Worm (Caenorhabditis elegans) whole organism, L1 larva: ENCODE measurements around the gene F19B6.3.
A peak's percentile ranks its signal among the peaks of the same experiment; 100 is the strongest.

ENCODE experiments used
- C16A3.4 ChIP-seq: fragments of 150-350 bp; optimal IDR thresholded peaks from 2 replicates; lab custom pipeline; 2014; ENCODE audit warnings: missing biosample characterization, missing genetic modification characterization
- C34B4.2 ChIP-seq: sonication (generic microtip); optimal IDR thresholded peaks from 2 replicates; lab custom pipeline; 2017; ENCODE audit warnings: mild to moderate bottlenecking, missing genetic modification characterization, missing compliant biosample characterization
- Y116A8C.19 ChIP-seq: sonication (generic microtip); optimal IDR thresholded peaks from 2 replicates; lab custom pipeline; 2016; ENCODE audit warnings: missing compliant biosample characterization, missing genetic modification characterization, borderline replicate concordance
- aly-2 ChIP-seq: fragments of 150-350 bp; optimal IDR thresholded peaks from 2 replicates; lab custom pipeline; 2014; ENCODE audit warnings: missing biosample characterization, missing genetic modification characterization
- ama-1 ChIP-seq: fragments of 150-350 bp; optimal IDR thresholded peaks from 2 replicates; lab custom pipeline; 2014
- blmp-1 ChIP-seq: fragments of 150-350 bp; optimal IDR thresholded peaks from 2 replicates; lab custom pipeline; 2014; ENCODE audit warnings: missing biosample characterization, missing genetic modification characterization
- ceh-63 ChIP-seq: fragments of 200-800 bp; sonication (Bioruptor generic); optimal IDR thresholded peaks from 2 replicates; lab custom pipeline; 2018; ENCODE audit warnings: mild to moderate bottlenecking, missing genetic modification characterization, missing compliant biosample characterization
- ceh-8 ChIP-seq: fragments of 200-800 bp; sonication (Bioruptor generic); optimal IDR thresholded peaks from 2 replicates; lab custom pipeline; 2018; ENCODE audit warnings: mild to moderate bottlenecking, missing genetic modification characterization, moderate library complexity, missing compliant biosample characterization
- ceh-82 ChIP-seq, 3 experiments: fragments of 150-350 bp in 1 of 3; sonication (generic microtip) in 2 of 3; optimal IDR thresholded peaks; 2 replicates each; lab custom pipeline; 2014 to 2017; ENCODE audit warnings: missing biosample characterization in 3 of 3, missing genetic modification characterization in 3 of 3
- ceh-88 ChIP-seq: fragments of 200-800 bp; sonication (Bioruptor generic); IDR thresholded peaks from 2 replicates; pipeline ENCODE4 v1.3.6; 2022; ENCODE audit warnings: missing genetic modification characterization, missing compliant biosample characterization
- ceh-90 ChIP-seq: sonication (generic microtip); optimal IDR thresholded peaks from 2 replicates; lab custom pipeline; 2016; ENCODE audit warnings: missing genetic modification characterization, missing compliant biosample characterization
- ces-1 ChIP-seq: fragments of 150-350 bp; optimal IDR thresholded peaks from 2 replicates; lab custom pipeline; 2014; ENCODE audit warnings: missing biosample characterization, missing genetic modification reagents, missing genetic modification characterization
- efl-1 ChIP-seq, 4 experiments: fragments of 150-350 bp; optimal IDR thresholded peaks in 3 of 4; peaks in 1 of 4; 1 replicate in 1 of 4; 2 replicates in 3 of 4; lab custom pipeline; 2014; ENCODE audit warnings: missing biosample characterization in 2 of 4, missing genetic modification characterization in 2 of 4, missing genetic modification reagents in 2 of 4
- egl-27 ChIP-seq, 2 experiments: fragments of 150-350 bp in 1 of 2; sonication (generic microtip); optimal IDR thresholded peaks; 3 replicates each; lab custom pipeline; 2017 to 2018; ENCODE audit warnings: missing biosample characterization in 2 of 2, missing genetic modification characterization in 2 of 2, missing genetic modification reagents in 2 of 2
- fkh-10 ChIP-seq: sonication (generic microtip); optimal IDR thresholded peaks from 2 replicates; lab custom pipeline; 2017; ENCODE audit warnings: missing biosample characterization, missing genetic modification reagents, missing genetic modification characterization
- fkh-8 ChIP-seq: sonication (generic microtip); optimal IDR thresholded peaks from 2 replicates; lab custom pipeline; 2016; ENCODE audit warnings: mild to moderate bottlenecking, missing genetic modification characterization, missing compliant biosample characterization
- fos-1 ChIP-seq: fragments of 150-350 bp; optimal IDR thresholded peaks from 2 replicates; lab custom pipeline; 2014; ENCODE audit warnings: missing biosample characterization, missing genetic modification characterization
- grh-1 ChIP-seq: fragments of 200-800 bp; sonication (Bioruptor generic); IDR thresholded peaks from 2 replicates; pipeline ENCODE4 v1.3.6; 2022; ENCODE audit warnings: missing genetic modification reagents, missing genetic modification characterization, missing compliant biosample characterization
- hlh-17 ChIP-seq: fragments of 200-800 bp; sonication (Bioruptor generic); optimal IDR thresholded peaks from 2 replicates; lab custom pipeline; 2018; ENCODE audit warnings: missing genetic modification characterization, mild to moderate bottlenecking, missing compliant biosample characterization, moderate library complexity, borderline replicate concordance
- jun-1 ChIP-seq: fragments of 150-350 bp; optimal IDR thresholded peaks from 2 replicates; lab custom pipeline; 2014; ENCODE audit warnings: missing biosample characterization, missing genetic modification reagents, missing genetic modification characterization
- lin-39 ChIP-seq: fragments of 150-350 bp; optimal IDR thresholded peaks from 2 replicates; lab custom pipeline; 2014; ENCODE audit warnings: missing biosample characterization, missing genetic modification reagents, missing genetic modification characterization
- lir-3 ChIP-seq: sonication (generic microtip); optimal IDR thresholded peaks from 2 replicates; lab custom pipeline; 2016; ENCODE audit warnings: mild to moderate bottlenecking, missing genetic modification characterization, moderate library complexity, missing compliant biosample characterization; ENCODE audit not compliant: poor library complexity
- mef-2 ChIP-seq: fragments of 150-350 bp; optimal IDR thresholded peaks from 2 replicates; lab custom pipeline; 2014; ENCODE audit warnings: missing biosample characterization, missing genetic modification characterization
- mep-1 ChIP-seq: fragments of 150-350 bp; optimal IDR thresholded peaks from 2 replicates; lab custom pipeline; 2014; ENCODE audit warnings: missing biosample characterization, missing genetic modification characterization
- nhr-11 ChIP-seq: fragments of 150-350 bp; optimal IDR thresholded peaks from 2 replicates; lab custom pipeline; 2014; ENCODE audit warnings: missing biosample characterization, missing genetic modification characterization
- nhr-12 ChIP-seq: sonication (generic microtip); optimal IDR thresholded peaks from 2 replicates; lab custom pipeline; 2017; ENCODE audit warnings: missing biosample characterization, missing genetic modification characterization
- nhr-19 ChIP-seq: fragments of 200-800 bp; sonication (Bioruptor generic); conservative IDR thresholded peaks from 2 replicates; pipeline ENCODE4 v1.3.6; 2022; ENCODE audit warnings: missing genetic modification characterization, missing compliant biosample characterization
- nhr-237 ChIP-seq: fragments of 150-350 bp; optimal IDR thresholded peaks from 2 replicates; lab custom pipeline; 2014; ENCODE audit warnings: missing biosample characterization, missing genetic modification characterization
- nhr-28 ChIP-seq: fragments of 150-350 bp; optimal IDR thresholded peaks from 2 replicates; lab custom pipeline; 2014; ENCODE audit warnings: missing biosample characterization, missing genetic modification characterization
- nhr-84 ChIP-seq: sonication (generic microtip); optimal IDR thresholded peaks from 2 replicates; lab custom pipeline; 2017; ENCODE audit warnings: missing biosample characterization, missing genetic modification characterization
- nhr-90 ChIP-seq: sonication (generic microtip); optimal IDR thresholded peaks from 2 replicates; lab custom pipeline; 2016; ENCODE audit warnings: mild to moderate bottlenecking, missing genetic modification characterization, missing compliant biosample characterization; ENCODE audit not compliant: poor library complexity
- pag-3 ChIP-seq: sonication (generic microtip); optimal IDR thresholded peaks from 2 replicates; lab custom pipeline; 2017; ENCODE audit warnings: missing genetic modification characterization, mild to moderate bottlenecking, missing compliant biosample characterization, antibody characterized with exemption, borderline replicate concordance; ENCODE audit not compliant: insufficient read depth
- skn-1 ChIP-seq: fragments of 150-350 bp; optimal IDR thresholded peaks from 2 replicates; lab custom pipeline; 2014; ENCODE audit warnings: missing biosample characterization, missing genetic modification characterization
- snu-23 ChIP-seq: sonication (generic microtip); optimal IDR thresholded peaks from 2 replicates; lab custom pipeline; 2016; ENCODE audit warnings: missing genetic modification characterization, missing compliant biosample characterization
- tlp-1 ChIP-seq: fragments of 150-350 bp; optimal IDR thresholded peaks from 2 replicates; lab custom pipeline; 2014; ENCODE audit warnings: missing biosample characterization, missing genetic modification characterization
- unc-62 ChIP-seq: fragments of 150-350 bp; optimal IDR thresholded peaks from 2 replicates; lab custom pipeline; 2014; ENCODE audit warnings: missing biosample characterization, missing genetic modification reagents, missing genetic modification characterization
- unc-98 ChIP-seq: fragments of 200-800 bp; sonication (Bioruptor generic); IDR thresholded peaks from 2 replicates; pipeline ENCODE4 v1.3.6; 2022; ENCODE audit warnings: missing genetic modification characterization, missing compliant biosample characterization
- vab-15 ChIP-seq: sonication (generic microtip); optimal IDR thresholded peaks from 2 replicates; lab custom pipeline; 2017; ENCODE audit warnings: missing genotype, mild to moderate bottlenecking, missing genetic modification characterization, missing compliant biosample characterization
- xbp-1 ChIP-seq: sonication (generic microtip); optimal IDR thresholded peaks from 2 replicates; lab custom pipeline; 2016; ENCODE audit warnings: missing genetic modification characterization, missing compliant biosample characterization
- zag-1 ChIP-seq: fragments of 150-350 bp; optimal IDR thresholded peaks from 2 replicates; lab custom pipeline; 2014; ENCODE audit warnings: missing biosample characterization, missing genetic modification characterization
- ztf-11 ChIP-seq, 2 experiments: sonication (generic microtip); optimal IDR thresholded peaks; 2 replicates each; lab custom pipeline; 2016 to 2017; ENCODE audit warnings: missing genetic modification characterization in 2 of 2, missing biosample characterization in 1 of 2, missing compliant biosample characterization in 1 of 2

Gene F19B6.3

DNA sequence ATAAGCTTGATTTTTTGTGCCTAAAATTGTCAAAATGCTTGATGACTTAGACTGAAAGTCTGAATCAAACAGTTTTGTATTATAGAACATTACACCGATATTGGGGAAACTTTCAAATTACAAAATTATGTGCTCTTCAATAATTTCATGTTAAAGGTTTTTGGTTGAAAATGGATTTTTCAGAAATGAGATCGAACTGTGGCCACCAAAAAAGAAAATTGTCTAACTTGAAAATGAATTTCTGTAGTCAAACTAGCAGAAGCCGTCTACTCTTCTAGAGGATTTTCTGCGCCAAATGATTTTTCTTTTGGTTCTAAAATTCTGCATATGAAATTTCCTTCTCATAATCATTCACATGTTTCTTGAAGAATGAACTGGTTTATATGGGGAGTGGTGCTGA is 13.9 kb downstream of the F19B6.3 start:
- TF ChIP-seq fos-1 (tag; lab: Kevin White, UChicago) (no peak), nhr-12 (tag; lab: Kevin White, UChicago) (no peak), nhr-90 (tag; lab: Kevin White, UChicago) (no peak), egl-27 (tag; optimal IDR thresholded peaks at IDR 0.05; lab: Kevin White, UChicago) (no peak), ceh-90 (no peak), lin-39 (no peak), blmp-1 (tag; lab: Kevin White, UChicago) (no peak), mep-1 (tag; lab: Kevin White, UChicago) (no peak), nhr-11 (tag; lab: Kevin White, UChicago) (no peak), ztf-11 (tag; optimal IDR thresholded peaks at IDR 0.05; lab: Kevin White, UChicago) (no peak), tlp-1 (no peak), C34B4.2 (tag; lab: Kevin White, UChicago) (no peak), ceh-63 (GFP tag; lab: Kevin White, UChicago) (no peak), jun-1 (no peak), ces-1 (GFP tag; lab: Kevin White, UChicago) (no peak), unc-98 (GFP tag; lab: Robert Waterston, UW) (no peak), pag-3 (tag; lab: Kevin White, UChicago) (no peak), C16A3.4 (tag; lab: Kevin White, UChicago) (no peak), lir-3 (no peak)

DNA sequence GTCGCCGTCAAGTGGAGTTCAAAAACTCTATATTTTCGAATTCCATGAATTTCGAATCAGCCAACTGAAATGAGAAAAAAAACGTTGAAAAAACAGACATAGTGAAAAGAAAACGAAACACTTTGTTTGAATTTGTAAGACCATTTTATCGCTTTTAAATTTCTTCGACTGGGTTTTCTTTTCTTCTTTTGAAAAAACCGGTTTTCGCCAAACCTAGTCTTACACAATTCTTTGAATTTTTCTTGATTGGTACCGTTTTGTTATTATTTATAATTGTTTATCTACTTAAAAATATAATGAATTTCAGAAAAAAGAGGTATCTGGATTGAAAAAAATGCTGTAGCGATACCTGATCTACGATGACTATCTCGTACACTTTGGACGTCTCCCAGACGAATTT is 22.6 kb downstream of the F19B6.3 start, which contains the start of gene best-22:
TSS of gene best-22 (plus strand) at position 301 of the 400 bp plus-strand sequence.
- no peak for TF ChIP-seq fkh-10
- TF ChIP-seq grh-1 (GFP tag; lab: Robert Waterston, UW): peak; percentile 56; the same call in 1 of the 2 replicates
- no peak for TF ChIP-seq nhr-84 (tag; lab: Kevin White, UChicago)
- TF ChIP-seq unc-62 (GFP tag; lab: Kevin White, UChicago): no peak
- TF ChIP-seq skn-1 (tag; lab: Kevin White, UChicago): no peak
- TF ChIP-seq blmp-1 (tag; lab: Kevin White, UChicago): peak; percentile 27

DNA sequence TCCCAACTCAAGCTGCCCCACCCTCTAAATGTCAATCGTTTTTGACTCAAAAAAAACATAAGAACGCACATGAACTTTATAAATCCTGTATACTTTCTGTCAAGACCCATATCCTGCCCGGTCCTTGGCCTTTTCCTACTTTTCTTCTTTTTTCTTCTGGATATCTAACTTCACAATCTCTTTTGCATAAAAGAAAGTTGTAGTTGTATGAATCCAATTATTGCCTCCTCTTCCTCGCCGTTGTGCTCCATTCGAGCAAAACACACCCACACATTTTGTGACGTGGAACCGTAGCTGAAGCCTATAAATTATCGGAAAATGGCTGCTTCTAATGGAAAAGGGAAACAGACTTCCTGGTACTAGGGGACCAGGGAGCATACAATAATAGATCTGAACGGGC is 23.2 kb downstream of the F19B6.3 start:
- no peak for TF ChIP-seq efl-1 (optimal IDR thresholded peaks at IDR 0.05; lab: Kevin White, UChicago)
- no peak for TF ChIP-seq efl-1 (GFP tag; optimal IDR thresholded peaks at IDR 0.05 in 1 of 2; lab: Kevin White, UChicago)
- TF ChIP-seq fkh-10: peak; percentile 66

DNA sequence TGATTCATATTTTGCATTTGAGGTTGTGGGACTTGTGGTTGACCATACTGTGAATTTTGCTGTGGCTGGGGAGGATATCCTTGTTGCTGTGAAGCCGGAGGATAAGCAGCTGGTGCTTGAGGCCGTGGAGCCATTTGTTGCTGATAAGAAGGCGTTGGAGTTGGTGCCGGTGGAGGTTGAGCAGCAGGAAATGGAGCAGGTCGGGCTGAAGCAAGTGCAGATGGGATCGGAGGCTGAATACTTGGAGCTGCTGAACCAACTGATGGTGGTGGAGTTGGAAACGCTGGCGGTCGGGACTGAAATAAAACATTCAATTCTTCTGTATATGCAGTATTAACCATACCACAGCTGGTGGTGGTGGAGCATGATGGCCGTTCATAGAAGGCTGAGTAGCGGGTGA is 32.9 kb downstream of the F19B6.3 start:
- TF ChIP-seq aly-2 (tag; lab: Kevin White, UChicago): no peak
- no peak for TF ChIP-seq efl-1 (optimal IDR thresholded peaks at IDR 0.05; lab: Kevin White, UChicago)
- peak in 1 of 2 experiments; percentile 30 for TF ChIP-seq efl-1 (GFP tag; optimal IDR thresholded peaks at IDR 0.05 in 1 of 2; lab: Kevin White, UChicago)
- TF ChIP-seq ceh-63 (GFP tag; lab: Kevin White, UChicago): peak; percentile 24
- TF ChIP-seq snu-23: no peak

DNA sequence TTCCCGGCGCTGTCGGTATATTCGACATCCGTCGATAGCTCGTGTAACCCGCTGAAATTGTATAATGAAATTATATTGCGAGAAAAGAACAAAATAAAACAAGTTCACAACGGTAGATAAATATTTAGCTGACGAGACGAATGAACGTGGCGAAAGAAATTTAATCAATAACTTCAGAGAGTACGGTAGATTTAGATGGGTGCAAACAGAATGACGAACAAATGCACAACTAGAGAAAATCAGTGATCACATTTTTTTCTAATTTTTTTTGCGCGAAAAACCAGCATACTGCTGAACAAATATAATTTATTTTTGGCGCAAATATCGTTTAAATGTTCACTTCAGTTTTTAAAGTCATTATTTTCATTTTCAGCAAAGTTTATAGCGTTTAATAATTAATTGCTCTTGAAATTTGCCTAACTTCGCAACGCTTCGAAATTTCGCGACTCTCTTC is 33.7 kb downstream of the F19B6.3 start, which contains the start of gene sec-24.2:
TSS of gene sec-24.2 (minus strand) at position 51 of the 454 bp plus-strand sequence.
- TF ChIP-seq ceh-88 (GFP tag; lab: Robert Waterston, UW) (no peak), ama-1 (lab: Kevin White, UChicago) (no peak), Y116A8C.19 (tag; lab: Kevin White, UChicago) (no peak), ceh-8 (GFP tag; lab: Kevin White, UChicago) (no peak), nhr-19 (GFP tag; lab: Robert Waterston, UW) (no peak), ceh-82 (tag; optimal IDR thresholded peaks at IDR 0.05; lab: Kevin White, UChicago) (no peak), mef-2 (tag; lab: Kevin White, UChicago) (no peak), nhr-237 (no peak), zag-1 (tag; lab: Kevin White, UChicago) (no peak), nhr-11 (tag; lab: Kevin White, UChicago) (no peak), vab-15 (tag; lab: Kevin White, UChicago) (no peak), xbp-1 (no peak), hlh-17 (no peak), nhr-28 (tag; lab: Kevin White, UChicago) (no peak), fkh-8 (tag; lab: Kevin White, UChicago) (no peak), C34B4.2 (tag; lab: Kevin White, UChicago) (no peak), unc-62 (GFP tag; lab: Kevin White, UChicago) (no peak)
